Worm (Caenorhabditis elegans) whole organism, L1 larva: ENCODE measurements around the gene F26D2.3.

Experiments
- C34B4.2 ChIP-seq: sonication (generic microtip); optimal IDR thresholded peaks from 2 replicates; lab custom pipeline; 2017; ENCODE audit warnings: mild to moderate bottlenecking, missing genetic modification characterization, missing compliant biosample characterization
- F16B12.6 ChIP-seq: fragments of 150-350 bp; optimal IDR thresholded peaks from 2 replicates; lab custom pipeline; 2014; ENCODE audit warnings: missing biosample characterization, missing genetic modification characterization
- aly-2 ChIP-seq: fragments of 150-350 bp; optimal IDR thresholded peaks from 2 replicates; lab custom pipeline; 2014; ENCODE audit warnings: missing biosample characterization, missing genetic modification characterization
- blmp-1 ChIP-seq: fragments of 150-350 bp; optimal IDR thresholded peaks from 2 replicates; lab custom pipeline; 2014; ENCODE audit warnings: missing biosample characterization, missing genetic modification characterization
- ceh-63 ChIP-seq: fragments of 200-800 bp; sonication (Bioruptor generic); optimal IDR thresholded peaks from 2 replicates; lab custom pipeline; 2018; ENCODE audit warnings: mild to moderate bottlenecking, missing genetic modification characterization, missing compliant biosample characterization
- ceh-8 ChIP-seq: fragments of 200-800 bp; sonication (Bioruptor generic); optimal IDR thresholded peaks from 2 replicates; lab custom pipeline; 2018; ENCODE audit warnings: mild to moderate bottlenecking, missing genetic modification characterization, moderate library complexity, missing compliant biosample characterization
- ceh-82 ChIP-seq, 3 experiments: fragments of 150-350 bp in 1 of 3; sonication (generic microtip) in 2 of 3; optimal IDR thresholded peaks; 2 replicates each; lab custom pipeline; 2014 to 2017; ENCODE audit warnings: missing biosample characterization in 3 of 3, missing genetic modification characterization in 3 of 3
- ceh-88 ChIP-seq: fragments of 200-800 bp; sonication (Bioruptor generic); IDR thresholded peaks from 2 replicates; pipeline ENCODE4 v1.3.6; 2022; ENCODE audit warnings: missing genetic modification characterization, missing compliant biosample characterization
- efl-1 ChIP-seq, 4 experiments: fragments of 150-350 bp; optimal IDR thresholded peaks in 3 of 4; peaks in 1 of 4; 1 replicate in 1 of 4; 2 replicates in 3 of 4; lab custom pipeline; 2014; ENCODE audit warnings: missing biosample characterization in 2 of 4, missing genetic modification characterization in 2 of 4, missing genetic modification reagents in 2 of 4
- egl-13 ChIP-seq: sonication (generic microtip); optimal IDR thresholded peaks from 2 replicates; lab custom pipeline; 2016; ENCODE audit warnings: missing genotype, missing genetic modification reagents, missing genetic modification characterization, missing compliant biosample characterization
- egl-27 ChIP-seq, 2 experiments: fragments of 150-350 bp in 1 of 2; sonication (generic microtip); optimal IDR thresholded peaks; 3 replicates each; lab custom pipeline; 2017 to 2018; ENCODE audit warnings: missing biosample characterization in 2 of 2, missing genetic modification characterization in 2 of 2, missing genetic modification reagents in 2 of 2
- elt-2 ChIP-seq: sonication (generic microtip); optimal IDR thresholded peaks from 2 replicates; lab custom pipeline; 2016; ENCODE audit warnings: missing genetic modification characterization, mild to moderate bottlenecking, inconsistent platforms, missing compliant biosample characterization, missing genetic modification reagents
- elt-3 ChIP-seq, 6 experiments: fragments of 150-350 bp in 1 of 6; sonication (generic microtip); optimal IDR thresholded peaks; 2 replicates each; lab custom pipeline; 2017 to 2018; ENCODE audit warnings: missing biosample characterization in 6 of 6, missing genetic modification characterization in 6 of 6, inconsistent platforms in 1 of 6
- ets-5 ChIP-seq: fragments of 200-800 bp; sonication (Bioruptor generic); IDR thresholded peaks from 2 replicates; pipeline ENCODE4 v1.3.6; 2022; ENCODE audit warnings: missing genetic modification characterization, missing compliant biosample characterization
- grh-1 ChIP-seq: fragments of 200-800 bp; sonication (Bioruptor generic); IDR thresholded peaks from 2 replicates; pipeline ENCODE4 v1.3.6; 2022; ENCODE audit warnings: missing genetic modification reagents, missing genetic modification characterization, missing compliant biosample characterization
- hlh-17 ChIP-seq: fragments of 200-800 bp; sonication (Bioruptor generic); optimal IDR thresholded peaks from 2 replicates; lab custom pipeline; 2018; ENCODE audit warnings: missing genetic modification characterization, mild to moderate bottlenecking, missing compliant biosample characterization, moderate library complexity, borderline replicate concordance
- hlh-4 ChIP-seq: sonication (generic microtip); optimal IDR thresholded peaks from 2 replicates; lab custom pipeline; 2016; ENCODE audit warnings: mild to moderate bottlenecking, missing genetic modification characterization, missing compliant biosample characterization
- isw-1 ChIP-seq: fragments of 200-800 bp; sonication (Bioruptor generic); IDR thresholded peaks from 2 replicates; pipeline ENCODE4 v1.3.6; 2022; ENCODE audit warnings: missing genetic modification characterization, missing compliant biosample characterization
- lin-35 ChIP-seq, 2 experiments: fragments of 150-350 bp; optimal IDR thresholded peaks; 2 replicates each; lab custom pipeline; 2014; ENCODE audit warnings: missing biosample characterization in 2 of 2, missing genetic modification characterization in 2 of 2, missing genetic modification reagents in 2 of 2
- lin-39 ChIP-seq: fragments of 150-350 bp; optimal IDR thresholded peaks from 2 replicates; lab custom pipeline; 2014; ENCODE audit warnings: missing biosample characterization, missing genetic modification reagents, missing genetic modification characterization
- lsy-2 ChIP-seq, 2 experiments: fragments of 150-350 bp; optimal IDR thresholded peaks; 2 replicates each; lab custom pipeline; 2014; ENCODE audit warnings: missing biosample characterization in 2 of 2, missing genetic modification characterization in 2 of 2
- mdl-1 ChIP-seq, 2 experiments: fragments of 150-350 bp; optimal IDR thresholded peaks; 2 replicates each; lab custom pipeline; 2014 to 2017; ENCODE audit warnings: missing biosample characterization in 2 of 2, missing genetic modification characterization in 2 of 2, inconsistent platforms in 1 of 2
- mep-1 ChIP-seq: fragments of 150-350 bp; optimal IDR thresholded peaks from 2 replicates; lab custom pipeline; 2014; ENCODE audit warnings: missing biosample characterization, missing genetic modification characterization
- nhr-12 ChIP-seq: sonication (generic microtip); optimal IDR thresholded peaks from 2 replicates; lab custom pipeline; 2017; ENCODE audit warnings: missing biosample characterization, missing genetic modification characterization
- nhr-20 ChIP-seq: sonication (generic microtip); optimal IDR thresholded peaks from 2 replicates; lab custom pipeline; 2016; ENCODE audit warnings: mild to moderate bottlenecking, missing genetic modification characterization, missing compliant biosample characterization
- nhr-71 ChIP-seq: sonication (generic microtip); optimal IDR thresholded peaks from 2 replicates; lab custom pipeline; 2016; ENCODE audit warnings: mild to moderate bottlenecking, missing genetic modification characterization, moderate library complexity, missing compliant biosample characterization
- nhr-77 ChIP-seq: fragments of 150-350 bp; optimal IDR thresholded peaks from 2 replicates; lab custom pipeline; 2014; ENCODE audit warnings: missing biosample characterization, missing genetic modification characterization
- nhr-85 ChIP-seq: sonication (generic microtip); peaks from one replicate; lab custom pipeline; 2016; ENCODE audit warnings: missing genetic modification characterization, inconsistent platforms, missing compliant biosample characterization
- pax-3 ChIP-seq: fragments of 200-800 bp; sonication (Bioruptor generic); optimal IDR thresholded peaks from 2 replicates; lab custom pipeline; 2018; ENCODE audit warnings: mild to moderate bottlenecking, missing genetic modification characterization, moderate library complexity, missing compliant biosample characterization
- pqm-1 ChIP-seq: sonication (generic microtip); optimal IDR thresholded peaks from 3 replicates; lab custom pipeline; 2017; ENCODE audit warnings: missing biosample characterization, missing genetic modification characterization
- rnt-1 ChIP-seq: sonication (generic microtip); optimal IDR thresholded peaks from 2 replicates; lab custom pipeline; 2016; ENCODE audit warnings: mild to moderate bottlenecking, missing genetic modification characterization, moderate library complexity, missing compliant biosample characterization
- snpc-4 ChIP-seq: fragments of 150-350 bp; optimal IDR thresholded peaks from 2 replicates; lab custom pipeline; 2014; ENCODE audit warnings: missing biosample characterization, missing genetic modification characterization
- snu-23 ChIP-seq: sonication (generic microtip); optimal IDR thresholded peaks from 2 replicates; lab custom pipeline; 2016; ENCODE audit warnings: missing genetic modification characterization, missing compliant biosample characterization
- swsn-7 ChIP-seq: sonication (generic microtip); optimal IDR thresholded peaks from 2 replicates; lab custom pipeline; 2016; ENCODE audit warnings: missing genetic modification characterization, missing compliant biosample characterization
- unc-62 ChIP-seq: fragments of 150-350 bp; optimal IDR thresholded peaks from 2 replicates; lab custom pipeline; 2014; ENCODE audit warnings: missing biosample characterization, missing genetic modification reagents, missing genetic modification characterization
- unc-86 ChIP-seq: sonication (generic microtip); optimal IDR thresholded peaks from 2 replicates; lab custom pipeline; 2016; ENCODE audit warnings: missing genetic modification characterization, missing compliant biosample characterization
- xbp-1 ChIP-seq: sonication (generic microtip); optimal IDR thresholded peaks from 2 replicates; lab custom pipeline; 2016; ENCODE audit warnings: missing genetic modification characterization, missing compliant biosample characterization
- zip-4 ChIP-seq: fragments of 200-800 bp; sonication (Bioruptor generic); optimal IDR thresholded peaks from 2 replicates; lab custom pipeline; 2018; ENCODE audit warnings: mild to moderate bottlenecking, missing genetic modification characterization, moderate library complexity, missing compliant biosample characterization

F26D2.3 gene

DNA sequence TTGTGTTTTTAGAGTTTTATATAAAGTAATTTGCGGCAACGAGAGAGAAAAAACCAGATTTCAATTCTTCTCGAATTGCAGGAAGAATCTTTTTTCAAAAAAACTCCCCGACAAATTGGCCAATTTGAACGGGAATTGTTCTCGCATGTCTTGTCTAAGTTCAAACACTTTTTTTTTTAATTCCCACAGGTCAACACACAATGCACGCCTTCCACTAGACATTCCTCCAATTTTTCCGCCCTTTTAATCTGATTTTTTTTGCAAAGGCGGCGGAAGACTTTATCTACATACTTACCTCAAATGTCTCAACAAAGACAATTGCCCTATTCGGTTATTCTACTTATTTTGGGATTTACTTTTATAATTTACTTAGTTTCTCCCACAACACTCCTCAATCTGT, at the start of gene F26D2.3:
Gene F26D2.3 (plus strand): TSS at position 301 of the 400 bp plus-strand sequence.
- TF ChIP-seq nhr-85 (tag; lab: Kevin White, UChicago) (no peak), mdl-1 (tag; optimal IDR thresholded peaks at IDR 0.05; lab: Kevin White, UChicago) (no peak), snu-23 (GFP tag; lab: Kevin White, UChicago) (no peak), ets-5 (no peak), xbp-1 (tag; lab: Kevin White, UChicago) (no peak), F16B12.6 (tag; lab: Kevin White, UChicago) (no peak), pax-3 (tag; lab: Kevin White, UChicago) (no peak), unc-86 (tag; lab: Kevin White, UChicago) (no peak), pqm-1 (no peak), lsy-2 (tag; optimal IDR thresholded peaks at IDR 0.05; lab: Kevin White, UChicago) (no peak), nhr-12 (tag; lab: Kevin White, UChicago) (no peak)

DNA sequence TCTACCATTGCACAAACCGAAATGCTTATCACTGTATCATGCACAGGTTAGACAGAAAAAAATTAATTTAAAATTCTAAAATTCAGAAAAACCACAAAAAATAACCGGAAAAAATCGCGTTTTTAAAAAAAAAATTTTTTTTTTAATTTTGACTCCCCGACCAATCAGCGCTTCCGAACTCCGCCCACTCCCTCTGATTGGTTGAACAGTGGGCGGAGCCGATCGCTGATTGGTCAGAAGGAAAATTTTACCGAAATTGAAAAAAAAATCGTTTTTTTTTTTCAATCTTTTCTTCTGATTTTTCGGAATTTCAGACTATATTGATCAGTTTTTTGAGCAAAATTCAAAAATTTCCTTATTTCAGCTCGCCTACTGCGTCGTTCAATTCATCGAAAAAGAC, 46.4 kb upstream of the F26D2.3 start:
- TF ChIP-seq ceh-63 (GFP tag; lab: Kevin White, UChicago) (no peak), nhr-12 (tag; lab: Kevin White, UChicago) (no peak), lin-35 (GFP tag; optimal IDR thresholded peaks at IDR 0.05; lab: Kevin White, UChicago) (no peak), rnt-1 (tag; lab: Kevin White, UChicago) (no peak), lin-39 (tag; lab: Kevin White, UChicago) (no peak), ceh-88 (GFP tag; lab: Robert Waterston, UW) (no peak)

- TF ChIP-seq elt-3 (tag; optimal IDR thresholded peaks at IDR 0.05; lab: Kevin White, UChicago) (no peak), snpc-4 (no peak), elt-2 (tag; lab: Kevin White, UChicago) (no peak), efl-1 (optimal IDR thresholded peaks at IDR 0.05; lab: Kevin White, UChicago) (no peak), efl-1 (GFP tag; optimal IDR thresholded peaks at IDR 0.05 in 1 of 2; lab: Kevin White, UChicago) (no peak), grh-1 (GFP tag; lab: Robert Waterston, UW) (no peak), hlh-17 (GFP tag; lab: Kevin White, UChicago) (no peak), isw-1 (GFP tag; lab: Robert Waterston, UW) (no peak), C34B4.2 (tag; lab: Kevin White, UChicago) (no peak), nhr-71 (peak; percentile 2), zip-4 (no peak), pqm-1 (no peak), egl-27 (tag; optimal IDR thresholded peaks at IDR 0.05; lab: Kevin White, UChicago) (no peak), pax-3 (tag; lab: Kevin White, UChicago) (no peak), hlh-4 (tag; lab: Kevin White, UChicago) (no peak), unc-62 (GFP tag; lab: Kevin White, UChicago) (no peak), blmp-1 (tag; lab: Kevin White, UChicago) (no peak), ceh-8 (no peak), nhr-20 (tag; lab: Kevin White, UChicago) (no peak), mep-1 (tag; lab: Kevin White, UChicago) (no peak), xbp-1 (tag; lab: Kevin White, UChicago) (no peak), swsn-7 (no peak), egl-13 (tag; lab: Kevin White, UChicago) (no peak), aly-2 (tag; lab: Kevin White, UChicago) (peak; percentile 40), ceh-82 (tag; optimal IDR thresholded peaks at IDR 0.05; lab: Kevin White, UChicago) (peak in 1 of 3 experiments; percentile 2), nhr-77 (no peak), ceh-63 (GFP tag; lab: Kevin White, UChicago) (no peak)
Observed at ce11 chrV:16367575-16367974, 40.2 kb upstream of the F26D2.3 start, which contains the start of gene W08G11.3. Gene W08G11.3, plus strand, starts transcription at chrV:16367681.
